Fruit fly (Drosophila melanogaster): ENCODE data around the gene dbe.

Gene dbe

DNA sequence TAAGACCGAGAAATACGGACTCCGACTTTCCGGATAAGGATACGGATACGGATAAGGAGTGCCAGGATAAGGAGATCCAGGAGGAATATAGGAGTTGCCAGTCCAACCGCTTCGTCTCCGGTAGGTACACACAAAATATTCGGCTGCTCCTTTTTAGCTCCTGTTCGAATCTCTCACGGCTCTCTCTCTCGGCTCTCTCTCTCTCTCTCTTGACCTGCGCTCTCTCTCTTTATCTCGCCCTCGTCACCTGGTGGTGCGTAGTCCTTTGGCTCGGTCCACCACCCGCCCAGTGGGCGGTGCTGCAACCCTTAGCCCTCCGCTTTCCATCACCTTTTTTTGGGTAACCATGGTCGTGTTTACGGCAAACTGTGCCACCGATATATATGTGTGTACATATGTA lies 43.3 kb downstream of the dbe start:
- TF ChIP-seq cyc (GFP tag; optimal IDR thresholded peaks at IDR 0.05) (no peak), OdsH (GFP tag; optimal IDR thresholded peaks at IDR 0.05) (no peak), Ets96B (tag; optimal IDR thresholded peaks at IDR 0.05) (no peak), CG31627 (GFP tag; optimal IDR thresholded peaks at IDR 0.05) (no peak)

DNA sequence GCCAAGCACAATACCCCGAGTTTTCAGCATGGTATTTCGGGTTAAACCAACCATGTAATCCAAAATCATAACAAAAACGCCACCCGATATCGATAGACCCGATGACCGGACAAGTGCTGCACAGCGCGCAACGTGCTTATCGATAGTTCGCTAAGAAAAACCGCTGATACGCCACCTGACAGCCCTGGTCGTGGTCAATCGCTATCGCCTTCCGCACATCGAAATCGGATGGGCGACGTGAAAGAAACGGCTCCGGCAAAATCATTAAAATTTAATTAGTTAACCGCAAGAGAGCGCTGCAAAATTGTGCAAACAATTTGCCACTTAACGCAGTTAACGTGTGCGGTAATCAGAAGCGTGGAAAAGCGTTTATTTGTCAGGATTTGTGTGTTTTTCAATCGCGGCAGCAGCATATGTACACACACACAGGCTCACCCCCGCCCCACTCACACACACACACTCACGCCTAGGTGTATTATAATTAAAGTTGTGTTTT lies 43.8 kb downstream of the dbe start, which contains the start of the genes CG3862 and dock:
CG3862 (minus strand) TSS at position 94 of the 496 bp plus-strand sequence.
dock (plus strand) TSS at position 202 of the 496 bp plus-strand sequence.
- peak; percentile 14 for TF ChIP-seq Ets21C (GFP tag; optimal IDR thresholded peaks at IDR 0.05)
- peak; percentile 60 for TF ChIP-seq svp (GFP tag)
- no peak for TF ChIP-seq dac (GFP tag; optimal IDR thresholded peaks at IDR 0.05)
- TF ChIP-seq lz (GFP tag; optimal IDR thresholded peaks at IDR 0.05): peak; percentile 29
- TF ChIP-seq Lpt (GFP tag; optimal IDR thresholded peaks at IDR 0.05): peak; percentile 12
- peak; percentile 20 for TF ChIP-seq pdm3 (GFP tag; optimal IDR thresholded peaks at IDR 0.05)
- TF ChIP-seq CG6854 (GFP tag; optimal IDR thresholded peaks at IDR 0.05): peak; percentile 35
- no peak for TF ChIP-seq Hr38 (GFP tag; optimal IDR thresholded peaks at IDR 0.05)
- TF ChIP-seq esn (GFP tag; optimal IDR thresholded peaks at IDR 0.05): peak; percentile 54
- TF ChIP-seq CG6792 (GFP tag; optimal IDR thresholded peaks at IDR 0.05): peak; percentile 6
- TF ChIP-seq CG8319 (GFP tag; optimal IDR thresholded peaks at IDR 0.05): no peak
- no peak for TF ChIP-seq CG9139 (GFP tag; optimal IDR thresholded peaks at IDR 0.05)
- TF ChIP-seq Sox15 (GFP tag; optimal IDR thresholded peaks at IDR 0.05): no peak
- no peak for TF ChIP-seq Smox (GFP tag; optimal IDR thresholded peaks at IDR 0.05)
- no peak for TF ChIP-seq CG7368 (GFP tag; optimal IDR thresholded peaks at IDR 0.05)
- no peak for TF ChIP-seq fd59A (GFP tag; optimal IDR thresholded peaks at IDR 0.05)
- TF ChIP-seq CG15336 (GFP tag; IDR thresholded peaks at IDR 0.05): peak; percentile 21; the same call in 1 of the 2 replicates
- TF ChIP-seq CG4318 (GFP tag; optimal IDR thresholded peaks at IDR 0.05): no peak
- TF ChIP-seq CG8632 (GFP tag; optimal IDR thresholded peaks at IDR 0.05): no peak
- TF ChIP-seq CG6276 (GFP tag; optimal IDR thresholded peaks at IDR 0.05): no peak
- TF ChIP-seq CG3919 (GFP tag; optimal IDR thresholded peaks at IDR 0.05): peak; percentile 32
- no peak for TF ChIP-seq fd85E (GFP tag; optimal IDR thresholded peaks at IDR 0.05)
- peak; percentile 13 for TF ChIP-seq dsx (GFP tag; optimal IDR thresholded peaks at IDR 0.05; ENCODE audit: poor library complexity, severe bottlenecking)
- TF ChIP-seq CG11902 (GFP tag; optimal IDR thresholded peaks at IDR 0.05): no peak
- TF ChIP-seq Sox102F (GFP tag; optimal IDR thresholded peaks at IDR 0.05): no peak
- no peak for TF ChIP-seq CG11294 (GFP tag; IDR thresholded peaks at IDR 0.05)
- no peak for TF ChIP-seq salr (GFP tag; optimal IDR thresholded peaks at IDR 0.05)
- TF ChIP-seq Hr4 (GFP tag; optimal IDR thresholded peaks at IDR 0.05): no peak
- TF ChIP-seq CG11762 (GFP tag; optimal IDR thresholded peaks at IDR 0.05; ENCODE audit: insufficient read depth): no peak
- TF ChIP-seq eg (GFP tag; IDR thresholded peaks at IDR 0.05): peak; percentile 34; the same call in 1 of the 3 replicates
- peak; percentile 33 for TF ChIP-seq cyc (GFP tag; optimal IDR thresholded peaks at IDR 0.05)
- peak; percentile 38 for TF ChIP-seq topi (GFP tag; optimal IDR thresholded peaks at IDR 0.05)
- peak; percentile 13 for TF ChIP-seq achi (GFP tag; optimal IDR thresholded peaks at IDR 0.05)
- TF ChIP-seq CG34406 (GFP tag; optimal IDR thresholded peaks at IDR 0.05): no peak
- TF ChIP-seq Gug (GFP tag; IDR thresholded peaks at IDR 0.05): no peak
- peak in 1 of 2 experiments; percentile 33 for TF ChIP-seq ss (GFP tag; optimal IDR thresholded peaks at IDR 0.05)
- peak; percentile 60 for TF ChIP-seq Sox14 (GFP tag; optimal IDR thresholded peaks at IDR 0.05)
- no peak for TF ChIP-seq net (GFP tag; optimal IDR thresholded peaks at IDR 0.05)
- TF ChIP-seq vri (GFP tag; optimal IDR thresholded peaks at IDR 0.05): peak; percentile 70
- peak; percentile 86 for TF ChIP-seq Eip78C (GFP tag)
- no peak for TF ChIP-seq Ets96B (tag; optimal IDR thresholded peaks at IDR 0.05)
- TF ChIP-seq Hr39 (GFP tag; optimal IDR thresholded peaks at IDR 0.05): no peak
- TF ChIP-seq CG16779 (tag; optimal IDR thresholded peaks at IDR 0.05): peak; percentile 32
- no peak for TF ChIP-seq Eip93F (GFP tag; optimal IDR thresholded peaks at IDR 0.05)
- peak; percentile 41 for TF ChIP-seq CG31627 (GFP tag; optimal IDR thresholded peaks at IDR 0.05)
- TF ChIP-seq CG10669 (GFP tag; optimal IDR thresholded peaks at IDR 0.05): peak; percentile 9
- TF ChIP-seq CG10631 (GFP tag; optimal IDR thresholded peaks at IDR 0.05): no peak
- TF ChIP-seq CG6163 (GFP tag; IDR thresholded peaks at IDR 0.05): peak; percentile 59; the same call in 1 of the 3 replicates
- peak; percentile 26 for TF ChIP-seq CG1621 (tag; optimal IDR thresholded peaks at IDR 0.05)
